Worm (Caenorhabditis elegans) whole organism, early embryonic: ENCODE data around the gene srt-20.
"Not testable (repeated sequence)": the region's sequence is repeated elsewhere in the genome, so short reads cannot be mapped to it uniquely, and the experiment has no call there.

Experiments used
- B0310.2 ChIP-seq: sonication (generic microtip); optimal IDR thresholded peaks from 2 replicates; lab custom pipeline; 2016; ENCODE audit warnings: mild to moderate bottlenecking, missing genetic modification characterization, missing compliant biosample characterization
- F13C5.2 ChIP-seq: sonication (generic microtip); optimal IDR thresholded peaks from 2 replicates; lab custom pipeline; 2017; ENCODE audit warnings: mild to moderate bottlenecking, missing genetic modification characterization, inconsistent platforms, missing compliant biosample characterization
- aly-1 ChIP-seq: sonication (generic microtip); optimal IDR thresholded peaks from 2 replicates; lab custom pipeline; 2016; ENCODE audit warnings: missing genetic modification characterization, missing compliant biosample characterization
- ama-1 ChIP-seq: fragments of 150-350 bp; optimal IDR thresholded peaks from 2 replicates; lab custom pipeline; 2014
- ceh-13 ChIP-seq: fragments of 200-800 bp; sonication (Bioruptor generic); optimal IDR thresholded peaks from 2 replicates; lab custom pipeline; 2018; ENCODE audit warnings: mild to moderate bottlenecking, missing genetic modification characterization, missing compliant biosample characterization
- ceh-36 ChIP-seq: sonication (generic microtip); optimal IDR thresholded peaks from 2 replicates; lab custom pipeline; 2016; ENCODE audit warnings: missing genetic modification characterization, inconsistent platforms, missing compliant biosample characterization
- ets-7 ChIP-seq: sonication (generic microtip); optimal IDR thresholded peaks from 2 replicates; lab custom pipeline; 2016; ENCODE audit warnings: missing genotype, missing genetic modification characterization, missing compliant biosample characterization
- flt-1 ChIP-seq: fragments of 200-800 bp; sonication (Bioruptor generic); IDR thresholded peaks from 2 replicates; pipeline ENCODE4 v1.3.6; 2022; ENCODE audit warnings: missing genetic modification characterization, missing compliant biosample characterization
- hmbx-1 ChIP-seq: sonication (generic microtip); optimal IDR thresholded peaks from 2 replicates; lab custom pipeline; 2016; ENCODE audit warnings: mild to moderate bottlenecking, missing genetic modification characterization, missing compliant biosample characterization
- hmg-4 ChIP-seq: fragments of 200-800 bp; sonication (Bioruptor generic); optimal IDR thresholded peaks from 2 replicates; lab custom pipeline; 2018; ENCODE audit warnings: mild to moderate bottlenecking, missing genetic modification characterization, missing compliant biosample characterization
- hnd-1 ChIP-seq: sonication (generic microtip); optimal IDR thresholded peaks from 2 replicates; lab custom pipeline; 2016; ENCODE audit warnings: missing genetic modification characterization, missing compliant biosample characterization
- pes-1 ChIP-seq: fragments of 200-800 bp; sonication (Bioruptor generic); IDR thresholded peaks from 2 replicates; pipeline ENCODE4 v1.3.6; 2022; ENCODE audit warnings: missing genetic modification reagents, missing genetic modification characterization, missing compliant biosample characterization
- scrt-1 ChIP-seq: fragments of 200-800 bp; sonication (Bioruptor generic); IDR thresholded peaks from 2 replicates; pipeline ENCODE4 v1.3.6; 2022; ENCODE audit warnings: missing genetic modification characterization, missing compliant biosample characterization
- sea-1 ChIP-seq: fragments of 200-800 bp; sonication (Bioruptor generic); conservative IDR thresholded peaks from 2 replicates; pipeline ENCODE4 v1.3.6; 2022; ENCODE audit warnings: missing genetic modification characterization, missing compliant biosample characterization
- tbx-11 ChIP-seq: fragments of 200-800 bp; sonication (Bioruptor generic); IDR thresholded peaks from 2 replicates; pipeline ENCODE4 v1.3.6; 2022; ENCODE audit warnings: missing genetic modification characterization, missing compliant biosample characterization
- tbx-37 ChIP-seq: fragments of 200-800 bp; sonication (Bioruptor generic); conservative IDR thresholded peaks from 2 replicates; pipeline ENCODE4 v1.3.6; 2022; ENCODE audit warnings: missing genetic modification reagents, missing genetic modification characterization, missing compliant biosample characterization
- tra-4 ChIP-seq: sonication (generic microtip); optimal IDR thresholded peaks from 2 replicates; lab custom pipeline; 2017; ENCODE audit warnings: missing genetic modification characterization, missing compliant biosample characterization

srt-20 gene

ce11 chrV:4281699-4282098, 3.1 kb upstream of the srt-20 start, which contains the start of gene srt-37:
Gene srt-37 (minus strand): TSS chrV:4281799.
- not testable (repeated sequence) for TF ChIP-seq hnd-1 (tag; lab: Kevin White, UChicago); ceh-13 (GFP tag; lab: Kevin White, UChicago); hmg-4 (GFP tag; lab: Kevin White, UChicago)

- TF ChIP-seq tbx-37 (GFP tag; lab: Robert Waterston, UW) (no peak), B0310.2 (tag; lab: Kevin White, UChicago) (no peak), ets-7 (no peak), F13C5.2 (tag; lab: Kevin White, UChicago) (no peak)
These were observed 5.3 kb downstream of the srt-20 start for ce11 chrV:4273372-4273771.

DNA sequence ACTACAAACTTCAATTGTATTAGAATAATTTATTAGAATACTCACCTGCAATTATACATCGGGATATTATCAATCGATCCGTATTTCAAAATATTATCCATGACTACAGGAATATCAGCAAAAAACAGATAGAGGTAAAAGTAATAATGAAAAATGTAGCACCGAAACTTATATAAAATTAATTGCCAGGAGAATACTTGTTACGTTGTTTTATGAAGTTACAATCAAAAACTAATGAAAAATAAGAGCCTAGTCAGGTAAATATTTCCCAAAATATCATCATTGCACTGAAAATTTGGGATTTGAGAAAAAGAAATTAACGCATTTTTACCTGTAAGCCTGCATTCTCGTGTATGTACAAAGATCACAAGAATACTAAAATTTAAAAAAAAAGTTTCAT, 7.4 kb downstream of the srt-20 start, which contains the start of gene srt-38:
Gene srt-38, minus strand, starts transcription at position 101 of the 400 bp plus-strand sequence.
- TF ChIP-seq hmbx-1 (tag; lab: Kevin White, UChicago); scrt-1 (GFP tag; lab: Robert Waterston, UW); tra-4 (tag; lab: Kevin White, UChicago): not testable (repeated sequence)

ce11 chrV:4268213-4268612, 10.4 kb downstream of the srt-20 start, which contains the start of gene srt-36:
Gene srt-36 (minus strand): TSS chrV:4268313.
- TF ChIP-seq hmg-4 (GFP tag; lab: Kevin White, UChicago); sea-1 (GFP tag; lab: Robert Waterston, UW); flt-1: not testable (repeated sequence)

ce11 chrV:4264516-4264915, 14.1 kb downstream of the srt-20 start, which contains the start of gene srt-35:
Gene srt-35 (minus strand): TSS chrV:4264616.
- TF ChIP-seq ceh-13 (GFP tag; lab: Kevin White, UChicago) (no peak), ets-7 (no peak), tra-4 (tag; lab: Kevin White, UChicago) (no peak), sea-1 (GFP tag; lab: Robert Waterston, UW) (no peak), aly-1 (tag; lab: Kevin White, UChicago) (no peak), pes-1 (GFP tag; lab: Robert Waterston, UW) (no peak), tbx-11 (GFP tag; lab: Robert Waterston, UW) (no peak), scrt-1 (GFP tag; lab: Robert Waterston, UW) (no peak)

DNA sequence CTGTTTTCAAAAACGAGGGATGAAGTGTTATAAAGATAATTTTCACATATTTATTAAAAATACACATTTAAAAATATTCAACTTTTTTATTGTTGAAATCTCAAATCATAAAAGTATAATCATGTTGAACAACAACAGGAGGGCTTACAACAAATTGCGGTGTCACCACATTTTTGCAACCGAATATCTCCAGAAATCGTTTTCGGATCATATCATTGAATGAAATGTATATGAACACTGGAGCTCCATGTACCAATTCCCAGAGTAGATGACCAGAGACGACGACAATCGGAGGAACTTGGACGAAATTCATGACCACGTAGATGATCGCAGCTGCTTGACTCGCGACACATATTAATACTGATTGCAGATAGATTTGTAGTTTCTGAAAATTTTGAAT, 17.2 kb downstream of the srt-20 start:
- TF ChIP-seq B0310.2 (tag; lab: Kevin White, UChicago) (no peak), tra-4 (tag; lab: Kevin White, UChicago) (no peak), hmg-4 (GFP tag; lab: Kevin White, UChicago) (no peak), pes-1 (GFP tag; lab: Robert Waterston, UW) (no peak), ceh-36 (tag; lab: Kevin White, UChicago) (no peak), scrt-1 (GFP tag; lab: Robert Waterston, UW) (no peak), hnd-1 (tag; lab: Kevin White, UChicago) (no peak), ets-7 (no peak), sea-1 (GFP tag; lab: Robert Waterston, UW) (no peak), tbx-37 (GFP tag; lab: Robert Waterston, UW) (no peak), ceh-13 (GFP tag; lab: Kevin White, UChicago) (no peak), aly-1 (tag; lab: Kevin White, UChicago) (no peak), flt-1 (no peak), F13C5.2 (tag; lab: Kevin White, UChicago) (no peak), ama-1 (lab: Kevin White, UChicago) (no peak), tbx-11 (GFP tag; lab: Robert Waterston, UW) (no peak), hmbx-1 (tag; lab: Kevin White, UChicago) (no peak)

DNA sequence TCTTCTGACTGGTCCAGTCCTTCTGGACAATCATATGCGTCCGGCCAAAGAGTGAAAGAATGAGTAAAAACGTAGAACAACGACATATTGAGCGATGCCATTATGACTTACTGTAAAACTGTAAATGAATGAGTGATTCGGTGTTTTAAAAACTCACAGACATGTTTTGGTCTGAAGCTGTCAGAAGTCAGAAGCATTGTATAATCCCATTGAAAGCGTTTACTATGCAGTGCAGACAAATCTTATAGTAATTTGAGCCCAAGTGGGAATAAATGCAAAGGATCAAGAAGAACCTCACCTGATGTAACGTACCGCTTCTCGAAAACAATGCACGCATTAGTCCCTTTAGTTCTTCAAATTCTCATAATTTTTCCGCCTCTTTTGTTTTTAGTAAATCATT, 18.5 kb downstream of the srt-20 start, which contains the start of gene srt-3:
Gene srt-3, minus strand, starts transcription at position 101 of the 400 bp plus-strand sequence.
- TF ChIP-seq tbx-11 (GFP tag; lab: Robert Waterston, UW) (no peak), hmbx-1 (tag; lab: Kevin White, UChicago) (no peak), ama-1 (lab: Kevin White, UChicago) (no peak), hnd-1 (tag; lab: Kevin White, UChicago) (no peak), ets-7 (no peak), pes-1 (GFP tag; lab: Robert Waterston, UW) (no peak), tbx-37 (GFP tag; lab: Robert Waterston, UW) (no peak), ceh-13 (GFP tag; lab: Kevin White, UChicago) (no peak), F13C5.2 (tag; lab: Kevin White, UChicago) (no peak), aly-1 (tag; lab: Kevin White, UChicago) (no peak), tra-4 (tag; lab: Kevin White, UChicago) (no peak), sea-1 (GFP tag; lab: Robert Waterston, UW) (no peak), ceh-36 (tag; lab: Kevin White, UChicago) (no peak), scrt-1 (GFP tag; lab: Robert Waterston, UW) (no peak), B0310.2 (tag; lab: Kevin White, UChicago) (no peak), flt-1 (no peak), hmg-4 (GFP tag; lab: Kevin White, UChicago) (no peak)

DNA sequence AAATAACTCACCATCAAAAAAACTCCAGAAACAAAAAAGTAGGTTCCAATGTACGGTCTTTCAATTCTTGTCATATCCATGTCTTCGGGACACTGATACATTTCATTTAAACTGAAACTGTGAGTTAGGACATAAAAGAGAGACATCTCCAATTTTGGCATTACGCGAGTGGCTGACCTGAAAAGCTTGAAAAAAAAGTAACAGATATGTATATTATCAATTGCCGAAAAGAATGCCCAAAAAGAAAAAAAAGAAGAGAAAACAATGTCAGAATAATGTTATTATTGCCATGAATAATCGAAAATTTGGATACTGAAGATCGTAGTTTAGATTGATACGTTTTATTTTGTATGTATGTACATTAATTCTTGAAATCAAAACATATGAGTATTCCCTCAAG, 22.2 kb downstream of the srt-20 start, which contains the start of gene srt-14:
Gene srt-14, minus strand, starts transcription at position 101 of the 400 bp plus-strand sequence.
- no peak for TF ChIP-seq aly-1 (tag; lab: Kevin White, UChicago)
